Worm (Caenorhabditis elegans): Measurements from ENCODE around the gene Y45G5AM.3.

DNA sequence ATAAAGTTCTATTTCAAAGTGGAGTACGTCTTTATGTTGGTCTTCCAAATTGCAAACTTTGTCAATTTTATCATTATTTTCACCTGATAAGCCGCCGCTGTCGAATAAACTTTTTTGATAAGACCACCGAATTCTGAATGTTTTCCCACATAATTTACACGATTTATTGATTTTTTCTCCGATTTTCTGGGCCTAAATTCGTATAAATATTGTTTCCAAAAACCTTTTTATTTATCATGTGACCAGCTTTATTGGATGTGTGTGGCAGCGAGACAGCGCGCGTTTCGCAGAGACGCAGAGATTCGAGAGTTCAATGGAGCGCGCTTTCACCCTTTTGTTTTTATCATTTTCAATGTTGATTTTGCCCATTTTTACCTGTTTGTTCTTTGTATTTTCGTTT is 21.3 kb upstream of the Y45G5AM.3 start:
- no peak for TF ChIP-seq flt-1 (GFP tag; IDR thresholded peaks at IDR 0.05)
- no peak for TF ChIP-seq ama-1 (optimal IDR thresholded peaks at IDR 0.05)
- no peak for TF ChIP-seq scrt-1 (GFP tag; IDR thresholded peaks at IDR 0.05)
- no peak for TF ChIP-seq sea-1 (GFP tag; conservative IDR thresholded peaks at IDR 0.05)
- no peak for TF ChIP-seq hmbx-1 (tag; optimal IDR thresholded peaks at IDR 0.05)
- no peak for TF ChIP-seq tbx-11 (GFP tag; IDR thresholded peaks at IDR 0.05)
- TF ChIP-seq tbx-37 (GFP tag; conservative IDR thresholded peaks at IDR 0.05): no peak
- TF ChIP-seq ceh-36 (tag; optimal IDR thresholded peaks at IDR 0.05): no peak
